Fruit fly (Drosophila melanogaster) whole organism, adult: ENCODE results near the gene CG17032.
A peak's percentile ranks its signal among the peaks of the same experiment; 100 is the strongest.

Source experiments
- CG12768 ChIP-seq: fragments of 200-800 bp; sonication (Bioruptor generic); optimal IDR thresholded peaks from 2 replicates; lab custom pipeline; 2017; ENCODE audit warnings: missing biosample characterization, missing genetic modification characterization, mild to moderate bottlenecking, moderate library complexity, missing genetic modification reagents
- CG33017 ChIP-seq: fragments of 200-800 bp; sonication (Bioruptor generic); optimal IDR thresholded peaks from 2 replicates; lab custom pipeline; 2018; ENCODE audit warnings: missing biosample characterization, mild to moderate bottlenecking, missing genetic modification characterization, moderate library complexity
- CG5204 ChIP-seq: fragments of 200-800 bp; sonication (Bioruptor generic); optimal IDR thresholded peaks from 2 replicates; lab custom pipeline; 2016; ENCODE audit warnings: missing biosample characterization, missing genetic modification characterization
- CG7045 ChIP-seq: fragments of 200-800 bp; sonication (Bioruptor generic); optimal IDR thresholded peaks from 2 replicates; lab custom pipeline; 2017; ENCODE audit warnings: missing biosample characterization, mild to moderate bottlenecking, missing genetic modification characterization
- CG7101 ChIP-seq: fragments of 200-800 bp; sonication (Bioruptor generic); optimal IDR thresholded peaks from 2 replicates; lab custom pipeline; 2018; ENCODE audit warnings: missing biosample characterization, mild to moderate bottlenecking, missing genetic modification characterization, moderate library complexity
- Hr96 ChIP-seq: fragments of 200-800 bp; sonication (Bioruptor generic); optimal IDR thresholded peaks from 2 replicates; lab custom pipeline; 2016; ENCODE audit warnings: missing biosample characterization, missing genetic modification characterization
- Mnt ChIP-seq: fragments of 200-800 bp; sonication (Bioruptor generic); optimal IDR thresholded peaks from 2 replicates; lab custom pipeline; 2016; ENCODE audit warnings: missing biosample characterization, mild to moderate bottlenecking, missing genetic modification characterization
- cic ChIP-seq: fragments of 200-800 bp; sonication (Bioruptor generic); optimal IDR thresholded peaks from 2 replicates; lab custom pipeline; 2017; ENCODE audit warnings: missing biosample characterization, mild to moderate bottlenecking, missing genetic modification characterization, moderate library complexity
- cnc ChIP-seq, 2 experiments: fragments of >200 bp; optimal IDR thresholded peaks; 2 replicates each; lab custom pipeline; 2017
- pad ChIP-seq: fragments of 200-800 bp; sonication (Bioruptor generic); optimal IDR thresholded peaks from 3 replicates; lab custom pipeline; 2017; ENCODE audit warnings: missing biosample characterization, missing genetic modification characterization, mild to moderate bottlenecking, moderate library complexity, missing genetic modification reagents

dm6 chr3L:15978224-15978623, 19.6 kb downstream of the CG17032 start, which contains the start of gene CG17028:
- TF ChIP-seq CG33017 (tag; lab: Kevin White, UChicago): peak; percentile 24
- no peak for TF ChIP-seq cic (GFP tag; lab: Kevin White, UChicago)
- no peak for TF ChIP-seq Mnt (GFP tag; lab: Kevin White, UChicago)
- TF ChIP-seq CG12768 (GFP tag; lab: Kevin White, UChicago): no peak
- TF ChIP-seq CG5204 (GFP tag; lab: Kevin White, UChicago): no peak
- no peak for TF ChIP-seq CG7045
- no peak for TF ChIP-seq cnc (optimal IDR thresholded peaks at IDR 0.05; lab: Kevin White, UChicago)
- TF ChIP-seq pad (GFP tag; lab: Kevin White, UChicago): no peak
- no peak for TF ChIP-seq Hr96 (GFP tag; lab: Kevin White, UChicago)
- TF ChIP-seq CG7101 (tag; lab: Kevin White, UChicago): no peak
